Worm (Caenorhabditis elegans) whole organism, mixed stage, embryonic: ENCODE measurements around the gene hot-2.

Experiments
- M03D4.4 ChIP-seq: sonication (generic microtip); optimal IDR thresholded peaks from 2 replicates; lab custom pipeline; 2017; ENCODE audit warnings: mild to moderate bottlenecking, missing genetic modification characterization, missing compliant biosample characterization
- bed-3 ChIP-seq: fragments of 200-800 bp; sonication (Bioruptor generic); optimal IDR thresholded peaks from 3 replicates; lab custom pipeline; 2018; ENCODE audit warnings: mild to moderate bottlenecking, missing genetic modification characterization, moderate library complexity, missing compliant biosample characterization
- blmp-1 ChIP-seq: fragments of 150-350 bp; optimal IDR thresholded peaks from 2 replicates; lab custom pipeline; 2014; ENCODE audit warnings: missing biosample characterization, missing genetic modification characterization
- ceh-39 ChIP-seq: fragments of 150-350 bp; optimal IDR thresholded peaks from 2 replicates; lab custom pipeline; 2014; ENCODE audit warnings: missing biosample characterization, missing genetic modification characterization
- ceh-43 ChIP-seq: fragments of 200-800 bp; sonication (Bioruptor generic); optimal IDR thresholded peaks from 2 replicates; lab custom pipeline; 2018; ENCODE audit warnings: mild to moderate bottlenecking, missing genetic modification characterization, moderate library complexity, missing compliant biosample characterization
- ces-1 ChIP-seq: fragments of 150-350 bp; optimal IDR thresholded peaks from 2 replicates; lab custom pipeline; 2014; ENCODE audit warnings: missing biosample characterization, missing genetic modification reagents, missing genetic modification characterization
- drap-1 ChIP-seq: fragments of 200-800 bp; sonication (Bioruptor generic); optimal IDR thresholded peaks from 3 replicates; lab custom pipeline; 2018; ENCODE audit warnings: mild to moderate bottlenecking, missing genetic modification characterization, missing compliant biosample characterization
- elt-1 ChIP-seq: sonication (generic microtip); optimal IDR thresholded peaks from 2 replicates; lab custom pipeline; 2017; ENCODE audit warnings: missing genetic modification characterization, mild to moderate bottlenecking, missing compliant biosample characterization, antibody characterized with exemption, moderate library complexity, borderline replicate concordance; ENCODE audit not compliant: insufficient read depth
- flh-1 ChIP-seq: fragments of 200-800 bp; sonication (Bioruptor generic); optimal IDR thresholded peaks from 2 replicates; lab custom pipeline; 2018; ENCODE audit warnings: mild to moderate bottlenecking, missing genetic modification characterization, moderate library complexity, missing compliant biosample characterization
- ham-2 ChIP-seq: fragments of 200-800 bp; sonication (Bioruptor generic); optimal IDR thresholded peaks from 2 replicates; lab custom pipeline; 2018; ENCODE audit warnings: mild to moderate bottlenecking, missing genetic modification characterization, missing compliant biosample characterization
- lin-13 ChIP-seq: fragments of 150-350 bp; optimal IDR thresholded peaks from 2 replicates; lab custom pipeline; 2014; ENCODE audit warnings: missing biosample characterization, missing genetic modification characterization
- lsy-2 ChIP-seq: fragments of 150-350 bp; optimal IDR thresholded peaks from 2 replicates; lab custom pipeline; 2014; ENCODE audit warnings: missing biosample characterization, missing genetic modification characterization
- mab-5 ChIP-seq: fragments of 150-350 bp; optimal IDR thresholded peaks from 2 replicates; lab custom pipeline; 2014; ENCODE audit warnings: missing biosample characterization, missing genetic modification characterization
- mls-2 ChIP-seq: sonication (generic microtip); optimal IDR thresholded peaks from 2 replicates; lab custom pipeline; 2016; ENCODE audit warnings: mild to moderate bottlenecking, missing genetic modification characterization, moderate library complexity, missing compliant biosample characterization
- nhr-12 ChIP-seq: fragments of 150-350 bp; optimal IDR thresholded peaks from 2 replicates; lab custom pipeline; 2014; ENCODE audit warnings: missing biosample characterization, missing genetic modification characterization
- nhr-2 ChIP-seq: fragments of 150-350 bp; optimal IDR thresholded peaks from 2 replicates; lab custom pipeline; 2014; ENCODE audit warnings: missing biosample characterization, missing genetic modification characterization
- nhr-237 ChIP-seq: fragments of 150-350 bp; optimal IDR thresholded peaks from 2 replicates; lab custom pipeline; 2014; ENCODE audit warnings: missing biosample characterization, missing genetic modification characterization
- pha-4 ChIP-seq: fragments of 150-350 bp; optimal IDR thresholded peaks from 2 replicates; lab custom pipeline; 2018; ENCODE audit warnings: missing biosample characterization, missing genetic modification reagents, missing genetic modification characterization
- snpc-4 ChIP-seq: fragments of 150-350 bp; optimal IDR thresholded peaks from 2 replicates; lab custom pipeline; 2014; ENCODE audit warnings: missing biosample characterization, missing genetic modification characterization
- sptf-1 ChIP-seq: sonication (generic microtip); optimal IDR thresholded peaks from 2 replicates; lab custom pipeline; 2017; ENCODE audit warnings: mild to moderate bottlenecking, missing genetic modification characterization, moderate library complexity, missing compliant biosample characterization
- tbx-8 ChIP-seq: fragments of 200-800 bp; sonication (Bioruptor generic); optimal IDR thresholded peaks from 2 replicates; lab custom pipeline; 2018; ENCODE audit warnings: mild to moderate bottlenecking, missing genetic modification characterization, moderate library complexity, missing compliant biosample characterization
- unc-120 ChIP-seq: sonication (generic microtip); optimal IDR thresholded peaks from 2 replicates; lab custom pipeline; 2017; ENCODE audit warnings: missing genetic modification characterization, missing compliant biosample characterization; ENCODE audit not compliant: poor library complexity, severe bottlenecking
- unc-39 ChIP-seq: fragments of 150-350 bp; optimal IDR thresholded peaks from 2 replicates; lab custom pipeline; 2014; ENCODE audit warnings: missing biosample characterization, missing genetic modification characterization
- unc-62 ChIP-seq: fragments of 150-350 bp; optimal IDR thresholded peaks from 2 replicates; lab custom pipeline; 2014; ENCODE audit warnings: missing biosample characterization, missing genetic modification reagents, missing genetic modification characterization
- zip-8 ChIP-seq: fragments of 150-350 bp; optimal IDR thresholded peaks from 2 replicates; lab custom pipeline; 2014; ENCODE audit warnings: missing biosample characterization, missing genetic modification characterization
- ztf-11 ChIP-seq: fragments of 150-350 bp; optimal IDR thresholded peaks from 2 replicates; lab custom pipeline; 2014; ENCODE audit warnings: missing biosample characterization, missing genetic modification characterization

Gene hot-2

ce11 chrV:19230413-19230812, 55.9 kb downstream of the hot-2 start, which contains the start of gene sqst-3:
sqst-3 (plus strand) TSS chrV:19230782.
- TF ChIP-seq ham-2 (no peak), ztf-11 (tag; lab: Kevin White, UChicago) (no peak), pha-4 (tag; lab: Kevin White, UChicago) (no peak), blmp-1 (tag; lab: Kevin White, UChicago) (no peak), snpc-4 (no peak), elt-1 (no peak), zip-8 (tag; lab: Kevin White, UChicago) (no peak), tbx-8 (no peak), unc-39 (tag; lab: Kevin White, UChicago) (no peak), unc-120 (no peak), lsy-2 (tag; lab: Kevin White, UChicago) (no peak), unc-62 (no peak), lin-13 (tag; lab: Kevin White, UChicago) (no peak), sptf-1 (tag; lab: Kevin White, UChicago) (no peak), drap-1 (GFP tag; lab: Kevin White, UChicago) (no peak), bed-3 (GFP tag; lab: Kevin White, UChicago) (no peak), nhr-2 (tag; lab: Kevin White, UChicago) (no peak), ceh-39 (no peak), nhr-12 (no peak)

ce11 chrV:19231167-19231566, 56.6 kb downstream of the hot-2 start:
- peak; percentile 3 for TF ChIP-seq unc-39 (tag; lab: Kevin White, UChicago)
- TF ChIP-seq ham-2, result peak; percentile 51
- TF ChIP-seq zip-8 (tag; lab: Kevin White, UChicago), result no peak
- TF ChIP-seq, all 35 proteins: peak for 2

DNA sequence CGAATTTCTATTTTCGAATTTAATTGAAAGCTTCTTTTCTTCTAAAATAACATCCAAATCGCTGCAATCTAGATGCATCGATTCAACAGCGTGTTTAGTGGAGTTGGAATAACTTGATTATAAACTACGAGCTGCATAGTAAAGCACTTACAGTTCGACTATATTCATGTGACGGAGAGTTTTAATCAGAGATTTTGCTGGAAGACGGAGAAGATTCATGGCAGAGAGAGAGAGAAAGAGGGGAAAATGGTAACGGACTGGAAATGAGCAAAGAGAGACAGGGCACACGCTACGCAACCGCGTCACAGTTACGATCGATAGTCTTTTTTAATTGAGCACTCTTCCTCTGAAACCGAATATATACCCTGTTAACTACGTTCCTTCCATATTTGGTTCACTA, 58.9 kb downstream of the hot-2 start, which contains the start of gene fbxb-116:
Gene fbxb-116, plus strand, starts transcription at position 301 of the 400 bp plus-strand sequence.
- TF ChIP-seq ceh-39, result no peak
- no peak for TF ChIP-seq tbx-8
- TF ChIP-seq mab-5 (tag; lab: Kevin White, UChicago), result no peak
- TF ChIP-seq mls-2, result no peak
- no peak for TF ChIP-seq elt-1
- TF ChIP-seq bed-3 (GFP tag; lab: Kevin White, UChicago), result no peak
- TF ChIP-seq, all 35 proteins: peak for 0

ce11 chrV:19237204-19237603, 62.6 kb downstream of the hot-2 start, which contains the start of gene fbxb-2:
fbxb-2 (minus strand) TSS chrV:19237304.
- no peak for TF ChIP-seq unc-120
- no peak for TF ChIP-seq unc-62
- TF ChIP-seq ceh-43 (GFP tag; lab: Kevin White, UChicago), result no peak
- no peak for TF ChIP-seq ztf-11 (tag; lab: Kevin White, UChicago)
- TF ChIP-seq flh-1 (GFP tag; lab: Kevin White, UChicago), result no peak
- TF ChIP-seq drap-1 (GFP tag; lab: Kevin White, UChicago), result no peak
- no peak for TF ChIP-seq M03D4.4 (tag; lab: Kevin White, UChicago)
- no peak for TF ChIP-seq lsy-2 (tag; lab: Kevin White, UChicago)
- TF ChIP-seq nhr-237 (tag; lab: Kevin White, UChicago), result no peak
- TF ChIP-seq snpc-4, result no peak
- no peak for TF ChIP-seq ces-1 (GFP tag; lab: Kevin White, UChicago)
- TF ChIP-seq nhr-12, result no peak
- TF ChIP-seq, all 35 proteins: peak for 0
